Fruit fly (Drosophila melanogaster): Measurements from ENCODE around the gene Gba1a.

The Gba1a gene

dm6 chr3R:23722680-23723372 lies 22.4 kb downstream of the Gba1a start, which contains the start of gene CG10365 (continued):
- TF ChIP-seq CG31627 (GFP tag; optimal IDR thresholded peaks at IDR 0.05) (peak; percentile 52), CG6163 (GFP tag; IDR thresholded peaks at IDR 0.05) (peak; percentile 90), cyc (GFP tag; optimal IDR thresholded peaks at IDR 0.05) (peak; percentile 80), dsx (GFP tag; optimal IDR thresholded peaks at IDR 0.05; ENCODE audit: poor library complexity, severe bottlenecking) (peak; percentile 80), CG10669 (GFP tag; optimal IDR thresholded peaks at IDR 0.05) (peak; percentile 63), CG15336 (GFP tag; IDR thresholded peaks at IDR 0.05) (peak; percentile 97), lz (GFP tag; optimal IDR thresholded peaks at IDR 0.05) (peak; percentile 69), CG3919 (GFP tag; optimal IDR thresholded peaks at IDR 0.05) (peak; percentile 92), CG6792 (GFP tag; optimal IDR thresholded peaks at IDR 0.05) (peak; percentile 91)

dm6 chr3R:23723381-23724034 lies 23.1 kb downstream of the Gba1a start:
- no peak for TF ChIP-seq CG34406 (GFP tag; optimal IDR thresholded peaks at IDR 0.05)
- peak; percentile 56 for TF ChIP-seq vri (GFP tag; optimal IDR thresholded peaks at IDR 0.05)
- peak; percentile 75 for TF ChIP-seq svp (GFP tag)
- peak; percentile 74 for TF ChIP-seq CG8119 (GFP tag; IDR thresholded peaks at IDR 0.05)
- TF ChIP-seq Smox (GFP tag; optimal IDR thresholded peaks at IDR 0.05), result no peak
- TF ChIP-seq fkh (GFP tag; optimal IDR thresholded peaks at IDR 0.05), result peak; percentile 92
- peak; percentile 26 for TF ChIP-seq pdm3 (GFP tag; optimal IDR thresholded peaks at IDR 0.05)
- TF ChIP-seq CG6854 (GFP tag; optimal IDR thresholded peaks at IDR 0.05), result peak; percentile 6
- peak in 1 of 2 experiments; percentile 39 for TF ChIP-seq salr (GFP tag; optimal IDR thresholded peaks at IDR 0.05)
- TF ChIP-seq dsx (GFP tag; optimal IDR thresholded peaks at IDR 0.05; ENCODE audit: poor library complexity, severe bottlenecking), result peak; percentile 80
- TF ChIP-seq CG6808 (GFP tag; optimal IDR thresholded peaks at IDR 0.05), result peak; percentile 59
- TF ChIP-seq CG15336 (GFP tag; IDR thresholded peaks at IDR 0.05), result peak; percentile 71
- no peak for TF ChIP-seq fd85E (GFP tag; optimal IDR thresholded peaks at IDR 0.05)
- TF ChIP-seq OdsH (GFP tag; optimal IDR thresholded peaks at IDR 0.05), result peak; percentile 51
- peak; percentile 13 for TF ChIP-seq acj6 (GFP tag; optimal IDR thresholded peaks at IDR 0.05)
- peak; percentile 46 for TF ChIP-seq CG9139 (GFP tag; optimal IDR thresholded peaks at IDR 0.05)
- peak; percentile 5 for TF ChIP-seq CG8632 (GFP tag; optimal IDR thresholded peaks at IDR 0.05)
- peak; percentile 15 for TF ChIP-seq Hr39 (GFP tag; optimal IDR thresholded peaks at IDR 0.05)
- TF ChIP-seq achi (GFP tag; optimal IDR thresholded peaks at IDR 0.05), result peak; percentile 21
- peak; percentile 10; the same call in 1 of the 2 replicates for TF ChIP-seq CG11294 (GFP tag; IDR thresholded peaks at IDR 0.05)
- TF ChIP-seq CG10631 (GFP tag; optimal IDR thresholded peaks at IDR 0.05), result peak; percentile 47
- TF ChIP-seq fd59A (GFP tag; optimal IDR thresholded peaks at IDR 0.05), result no peak
- TF ChIP-seq Eip93F (GFP tag; optimal IDR thresholded peaks at IDR 0.05), result no peak
- TF ChIP-seq topi (GFP tag; optimal IDR thresholded peaks at IDR 0.05), result peak; percentile 8
- peak; percentile 20 for TF ChIP-seq spab (GFP tag; optimal IDR thresholded peaks at IDR 0.05)
- TF ChIP-seq CG3032 (tag; optimal IDR thresholded peaks at IDR 0.05), result no peak
- TF ChIP-seq esn (GFP tag; optimal IDR thresholded peaks at IDR 0.05), result peak; percentile 17
- TF ChIP-seq Sox15 (GFP tag; optimal IDR thresholded peaks at IDR 0.05), result no peak
- TF ChIP-seq Ets96B (tag; optimal IDR thresholded peaks at IDR 0.05), result no peak
- TF ChIP-seq CG6792 (GFP tag; optimal IDR thresholded peaks at IDR 0.05), result peak; percentile 60
- peak; percentile 33 for TF ChIP-seq Sox102F (GFP tag; optimal IDR thresholded peaks at IDR 0.05)
- TF ChIP-seq ss (GFP tag; optimal IDR thresholded peaks at IDR 0.05), result peak; percentile 55 to 61
- peak; percentile 6 for TF ChIP-seq dac (GFP tag; optimal IDR thresholded peaks at IDR 0.05)
- no peak for TF ChIP-seq net (GFP tag; optimal IDR thresholded peaks at IDR 0.05)
- peak; percentile 52; the same call in 1 of the 2 replicates for TF ChIP-seq Gug (GFP tag; IDR thresholded peaks at IDR 0.05)
- peak; percentile 61 for TF ChIP-seq CG3919 (GFP tag; optimal IDR thresholded peaks at IDR 0.05)
- TF ChIP-seq CG11902 (GFP tag; optimal IDR thresholded peaks at IDR 0.05), result no peak
- peak; percentile 78 for TF ChIP-seq CG7368 (GFP tag; optimal IDR thresholded peaks at IDR 0.05)
- TF ChIP-seq lz (GFP tag; optimal IDR thresholded peaks at IDR 0.05), result peak; percentile 41
- no peak for TF ChIP-seq Blimp-1 (GFP tag; optimal IDR thresholded peaks at IDR 0.05)
- TF ChIP-seq CG6163 (GFP tag; IDR thresholded peaks at IDR 0.05), result peak; percentile 65
- no peak for TF ChIP-seq CG31627 (GFP tag; optimal IDR thresholded peaks at IDR 0.05)
- peak; percentile 47 for TF ChIP-seq CG32006 (GFP tag; optimal IDR thresholded peaks at IDR 0.05)
- peak; percentile 46 for TF ChIP-seq CG1621 (tag; optimal IDR thresholded peaks at IDR 0.05)

Measured in whole organism, prepupa.